Worm (Caenorhabditis elegans): Measurements from ENCODE around the gene num-1.

- TF ChIP-seq snpc-4 (tag; optimal IDR thresholded peaks at IDR 0.05) (no peak), unc-130 (GFP tag; optimal IDR thresholded peaks at IDR 0.05) (no peak), egl-27 (tag; optimal IDR thresholded peaks at IDR 0.05) (no peak), F49E8.2 (tag; optimal IDR thresholded peaks at IDR 0.05; ENCODE audit: borderline replicate concordance) (no peak), dpl-1 (GFP tag; optimal IDR thresholded peaks at IDR 0.05) (no peak), unc-62 (GFP tag; optimal IDR thresholded peaks at IDR 0.05 in 1 of 2) (peak in 1 of 2 experiments; percentile 52), unc-62 (tag; optimal IDR thresholded peaks at IDR 0.05) (no peak), nhr-76 (tag; optimal IDR thresholded peaks at IDR 0.05) (no peak), madf-9 (GFP tag; conservative IDR thresholded peaks at IDR 0.05) (no peak), ztf-11 (tag; optimal IDR thresholded peaks at IDR 0.05) (no peak), set-16 (GFP tag; IDR thresholded peaks at IDR 0.05) (no peak), zfp-3 (GFP tag; conservative IDR thresholded peaks at IDR 0.05) (no peak), ama-1 (optimal IDR thresholded peaks at IDR 0.05) (no peak)
Observed at ce11 chrV:20782188-20782587, 47.4 kb upstream of the num-1 start.
